Worm (Caenorhabditis elegans) whole organism, young adult: ENCODE measurements around the gene ptc-1.

Experiments used
- B0336.3 ChIP-seq: fragments of 200-800 bp; sonication (Bioruptor generic); IDR thresholded peaks from 2 replicates; pipeline ENCODE4 v1.3.6; 2022; ENCODE audit warnings: missing genetic modification characterization, missing compliant biosample characterization
- C17E4.6 ChIP-seq: fragments of 200-800 bp; sonication (Bioruptor generic); IDR thresholded peaks from 2 replicates; pipeline ENCODE4 v1.3.6; 2022; ENCODE audit warnings: missing genetic modification reagents, missing genetic modification characterization, missing compliant biosample characterization
- ama-1 ChIP-seq, 3 experiments: fragments of 150-350 bp in 1 of 3; sonication (generic microtip) in 2 of 3; optimal IDR thresholded peaks; 2 replicates each; lab custom pipeline; 2014 to 2018; ENCODE audit warnings: missing biosample characterization in 2 of 3, missing genetic modification characterization in 2 of 3, missing genetic modification reagents in 2 of 3
- hmg-20 ChIP-seq: fragments of 200-800 bp; sonication (Bioruptor generic); IDR thresholded peaks from 2 replicates; pipeline ENCODE4 v1.3.6; 2022; ENCODE audit warnings: missing genetic modification reagents, missing genetic modification characterization, missing compliant biosample characterization
- mes-4 ChIP-seq: sonication (generic microtip); optimal IDR thresholded peaks from 2 replicates; lab custom pipeline; 2016; ENCODE audit warnings: missing genotype, missing genetic modification characterization, missing compliant biosample characterization
- pha-4 ChIP-seq: fragments of 150-350 bp; sonication (generic microtip); optimal IDR thresholded peaks from 2 replicates; lab custom pipeline; 2014; ENCODE audit warnings: missing biosample characterization, missing genetic modification reagents, missing genetic modification characterization
- sptf-2 ChIP-seq: fragments of 200-800 bp; sonication (Bioruptor generic); optimal IDR thresholded peaks from 2 replicates; lab custom pipeline; 2018; ENCODE audit warnings: mild to moderate bottlenecking, missing genetic modification characterization, missing compliant biosample characterization
- unc-62 ChIP-seq: fragments of 150-350 bp; optimal IDR thresholded peaks from 2 replicates; lab custom pipeline; 2014; ENCODE audit warnings: missing biosample characterization, missing genetic modification reagents, missing genetic modification characterization

DNA sequence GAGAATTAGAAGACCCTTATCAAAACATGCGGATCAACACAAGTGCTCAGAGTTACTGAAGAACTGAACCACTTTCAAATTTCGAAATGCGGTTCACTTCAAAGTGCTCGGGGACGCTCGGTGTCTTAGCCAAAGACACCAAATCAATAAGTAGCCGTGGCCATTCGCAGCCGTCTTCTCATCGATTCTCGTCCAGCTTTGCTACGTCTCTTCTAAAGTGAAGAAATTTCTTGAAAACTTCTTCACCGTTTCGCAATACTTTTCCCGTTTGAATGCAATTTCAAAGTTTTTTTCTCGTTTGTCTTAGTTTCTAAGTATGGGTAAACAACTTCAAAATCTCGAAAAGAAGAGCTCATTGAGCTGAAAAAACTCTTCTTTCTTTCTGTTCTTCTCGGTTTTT is 8.1 kb upstream of the ptc-1 start:
- TF ChIP-seq hmg-20 (GFP tag; lab: Robert Waterston, UW): no peak
- TF ChIP-seq pha-4 (tag; lab: Kevin White, UChicago): no peak
- no peak for TF ChIP-seq unc-62 (GFP tag; lab: Kevin White, UChicago)
- no peak for TF ChIP-seq C17E4.6 (GFP tag; lab: Robert Waterston, UW)
- no peak for TF ChIP-seq mes-4 (tag; lab: Kevin White, UChicago)
- TF ChIP-seq ama-1 (optimal IDR thresholded peaks at IDR 0.05; lab: Kevin White, UChicago): no peak
- TF ChIP-seq ama-1 (GFP tag; optimal IDR thresholded peaks at IDR 0.05; lab: Kevin White, UChicago): no peak
- no peak for TF ChIP-seq B0336.3 (GFP tag; lab: Robert Waterston, UW)
- TF ChIP-seq sptf-2 (GFP tag; lab: Kevin White, UChicago): no peak
